Worm (Caenorhabditis elegans) whole organism, L1 larva: ENCODE data around the gene C26F1.1.

Source experiments
- C16A3.4 ChIP-seq: fragments of 150-350 bp; optimal IDR thresholded peaks from 2 replicates; lab custom pipeline; 2014; ENCODE audit warnings: missing biosample characterization, missing genetic modification characterization
- C34B4.2 ChIP-seq: sonication (generic microtip); optimal IDR thresholded peaks from 2 replicates; lab custom pipeline; 2017; ENCODE audit warnings: mild to moderate bottlenecking, missing genetic modification characterization, missing compliant biosample characterization
- Y116A8C.19 ChIP-seq: sonication (generic microtip); optimal IDR thresholded peaks from 2 replicates; lab custom pipeline; 2016; ENCODE audit warnings: missing compliant biosample characterization, missing genetic modification characterization, borderline replicate concordance
- aha-1 ChIP-seq: fragments of 150-350 bp; optimal IDR thresholded peaks from 2 replicates; lab custom pipeline; 2014; ENCODE audit warnings: missing biosample characterization, missing genetic modification characterization
- aly-2 ChIP-seq: fragments of 150-350 bp; optimal IDR thresholded peaks from 2 replicates; lab custom pipeline; 2014; ENCODE audit warnings: missing biosample characterization, missing genetic modification characterization
- ama-1 ChIP-seq: fragments of 150-350 bp; optimal IDR thresholded peaks from 2 replicates; lab custom pipeline; 2014
- blmp-1 ChIP-seq: fragments of 150-350 bp; optimal IDR thresholded peaks from 2 replicates; lab custom pipeline; 2014; ENCODE audit warnings: missing biosample characterization, missing genetic modification characterization
- ceh-8 ChIP-seq: fragments of 200-800 bp; sonication (Bioruptor generic); optimal IDR thresholded peaks from 2 replicates; lab custom pipeline; 2018; ENCODE audit warnings: mild to moderate bottlenecking, missing genetic modification characterization, moderate library complexity, missing compliant biosample characterization
- ces-1 ChIP-seq: fragments of 150-350 bp; optimal IDR thresholded peaks from 2 replicates; lab custom pipeline; 2014; ENCODE audit warnings: missing biosample characterization, missing genetic modification reagents, missing genetic modification characterization
- dpl-1 ChIP-seq, 3 experiments: fragments of 150-350 bp in 2 of 3; sonication (generic microtip) in 1 of 3; optimal IDR thresholded peaks; 2 replicates each; lab custom pipeline; 2014 to 2017; ENCODE audit warnings: missing biosample characterization in 3 of 3, missing genetic modification characterization in 3 of 3, missing genetic modification reagents in 3 of 3
- dsc-1 ChIP-seq: sonication (generic microtip); optimal IDR thresholded peaks from 2 replicates; lab custom pipeline; 2016; ENCODE audit warnings: mild to moderate bottlenecking, missing genetic modification characterization, missing compliant biosample characterization
- egl-27 ChIP-seq, 2 experiments: fragments of 150-350 bp in 1 of 2; sonication (generic microtip); optimal IDR thresholded peaks; 3 replicates each; lab custom pipeline; 2017 to 2018; ENCODE audit warnings: missing biosample characterization in 2 of 2, missing genetic modification characterization in 2 of 2, missing genetic modification reagents in 2 of 2
- elt-3 ChIP-seq, 6 experiments: fragments of 150-350 bp in 1 of 6; sonication (generic microtip); optimal IDR thresholded peaks; 2 replicates each; lab custom pipeline; 2017 to 2018; ENCODE audit warnings: missing biosample characterization in 6 of 6, missing genetic modification characterization in 6 of 6, inconsistent platforms in 1 of 6
- ets-5 ChIP-seq: fragments of 200-800 bp; sonication (Bioruptor generic); IDR thresholded peaks from 2 replicates; pipeline ENCODE4 v1.3.6; 2022; ENCODE audit warnings: missing genetic modification characterization, missing compliant biosample characterization
- fkh-10 ChIP-seq: sonication (generic microtip); optimal IDR thresholded peaks from 2 replicates; lab custom pipeline; 2017; ENCODE audit warnings: missing biosample characterization, missing genetic modification reagents, missing genetic modification characterization
- fkh-4 ChIP-seq: sonication (generic microtip); optimal IDR thresholded peaks from 2 replicates; lab custom pipeline; 2016; ENCODE audit warnings: missing compliant biosample characterization, missing genetic modification characterization, borderline replicate concordance
- isw-1 ChIP-seq: fragments of 200-800 bp; sonication (Bioruptor generic); IDR thresholded peaks from 2 replicates; pipeline ENCODE4 v1.3.6; 2022; ENCODE audit warnings: missing genetic modification characterization, missing compliant biosample characterization
- jun-1 ChIP-seq: fragments of 150-350 bp; optimal IDR thresholded peaks from 2 replicates; lab custom pipeline; 2014; ENCODE audit warnings: missing biosample characterization, missing genetic modification reagents, missing genetic modification characterization
- lin-13 ChIP-seq: fragments of 150-350 bp; optimal IDR thresholded peaks from 2 replicates; lab custom pipeline; 2014; ENCODE audit warnings: missing biosample characterization, missing genetic modification reagents, missing genetic modification characterization
- lin-15B ChIP-seq: fragments of 150-350 bp; sonication (generic microtip); optimal IDR thresholded peaks from 3 replicates; lab custom pipeline; 2014; ENCODE audit warnings: missing biosample characterization, missing genetic modification characterization
- lin-35 ChIP-seq, 2 experiments: fragments of 150-350 bp; optimal IDR thresholded peaks; 2 replicates each; lab custom pipeline; 2014; ENCODE audit warnings: missing biosample characterization in 2 of 2, missing genetic modification characterization in 2 of 2, missing genetic modification reagents in 2 of 2
- lin-39 ChIP-seq: fragments of 150-350 bp; optimal IDR thresholded peaks from 2 replicates; lab custom pipeline; 2014; ENCODE audit warnings: missing biosample characterization, missing genetic modification reagents, missing genetic modification characterization
- lsy-2 ChIP-seq, 2 experiments: fragments of 150-350 bp; optimal IDR thresholded peaks; 2 replicates each; lab custom pipeline; 2014; ENCODE audit warnings: missing biosample characterization in 2 of 2, missing genetic modification characterization in 2 of 2
- mef-2 ChIP-seq: fragments of 150-350 bp; optimal IDR thresholded peaks from 2 replicates; lab custom pipeline; 2014; ENCODE audit warnings: missing biosample characterization, missing genetic modification characterization
- mep-1 ChIP-seq: fragments of 150-350 bp; optimal IDR thresholded peaks from 2 replicates; lab custom pipeline; 2014; ENCODE audit warnings: missing biosample characterization, missing genetic modification characterization
- nhr-11 ChIP-seq: fragments of 150-350 bp; optimal IDR thresholded peaks from 2 replicates; lab custom pipeline; 2014; ENCODE audit warnings: missing biosample characterization, missing genetic modification characterization
- nhr-12 ChIP-seq: sonication (generic microtip); optimal IDR thresholded peaks from 2 replicates; lab custom pipeline; 2017; ENCODE audit warnings: missing biosample characterization, missing genetic modification characterization
- nhr-20 ChIP-seq: sonication (generic microtip); optimal IDR thresholded peaks from 2 replicates; lab custom pipeline; 2016; ENCODE audit warnings: mild to moderate bottlenecking, missing genetic modification characterization, missing compliant biosample characterization
- nhr-237 ChIP-seq: fragments of 150-350 bp; optimal IDR thresholded peaks from 2 replicates; lab custom pipeline; 2014; ENCODE audit warnings: missing biosample characterization, missing genetic modification characterization
- nhr-28 ChIP-seq: fragments of 150-350 bp; optimal IDR thresholded peaks from 2 replicates; lab custom pipeline; 2014; ENCODE audit warnings: missing biosample characterization, missing genetic modification characterization
- nhr-47 ChIP-seq: sonication (generic microtip); optimal IDR thresholded peaks from 2 replicates; lab custom pipeline; 2016; ENCODE audit warnings: mild to moderate bottlenecking, missing genetic modification characterization, moderate library complexity, missing compliant biosample characterization
- nhr-71 ChIP-seq: sonication (generic microtip); optimal IDR thresholded peaks from 2 replicates; lab custom pipeline; 2016; ENCODE audit warnings: mild to moderate bottlenecking, missing genetic modification characterization, moderate library complexity, missing compliant biosample characterization
- nhr-76 ChIP-seq: sonication (generic microtip); optimal IDR thresholded peaks from 2 replicates; lab custom pipeline; 2017; ENCODE audit warnings: missing biosample characterization, missing genetic modification characterization
- nhr-77 ChIP-seq: fragments of 150-350 bp; optimal IDR thresholded peaks from 2 replicates; lab custom pipeline; 2014; ENCODE audit warnings: missing biosample characterization, missing genetic modification characterization
- nhr-85 ChIP-seq: sonication (generic microtip); peaks from one replicate; lab custom pipeline; 2016; ENCODE audit warnings: missing genetic modification characterization, inconsistent platforms, missing compliant biosample characterization
- pag-3 ChIP-seq: sonication (generic microtip); optimal IDR thresholded peaks from 2 replicates; lab custom pipeline; 2017; ENCODE audit warnings: missing genetic modification characterization, mild to moderate bottlenecking, missing compliant biosample characterization, antibody characterized with exemption, borderline replicate concordance; ENCODE audit not compliant: insufficient read depth
- pax-3 ChIP-seq: fragments of 200-800 bp; sonication (Bioruptor generic); optimal IDR thresholded peaks from 2 replicates; lab custom pipeline; 2018; ENCODE audit warnings: mild to moderate bottlenecking, missing genetic modification characterization, moderate library complexity, missing compliant biosample characterization
- pqm-1 ChIP-seq: sonication (generic microtip); optimal IDR thresholded peaks from 3 replicates; lab custom pipeline; 2017; ENCODE audit warnings: missing biosample characterization, missing genetic modification characterization
- rnt-1 ChIP-seq: sonication (generic microtip); optimal IDR thresholded peaks from 2 replicates; lab custom pipeline; 2016; ENCODE audit warnings: mild to moderate bottlenecking, missing genetic modification characterization, moderate library complexity, missing compliant biosample characterization
- skn-1 ChIP-seq: fragments of 150-350 bp; optimal IDR thresholded peaks from 2 replicates; lab custom pipeline; 2014; ENCODE audit warnings: missing biosample characterization, missing genetic modification characterization
- sox-4 ChIP-seq: sonication (generic microtip); optimal IDR thresholded peaks from 2 replicates; lab custom pipeline; 2016; ENCODE audit warnings: missing genetic modification characterization, missing compliant biosample characterization
- sptf-1 ChIP-seq: fragments of 150-350 bp; optimal IDR thresholded peaks from 2 replicates; lab custom pipeline; 2014; ENCODE audit warnings: missing biosample characterization, missing genetic modification characterization
- sup-37 ChIP-seq: fragments of 200-800 bp; sonication (Bioruptor generic); optimal IDR thresholded peaks from 2 replicates; lab custom pipeline; 2018; ENCODE audit warnings: mild to moderate bottlenecking, missing genetic modification characterization, missing compliant biosample characterization
- unc-86 ChIP-seq: sonication (generic microtip); optimal IDR thresholded peaks from 2 replicates; lab custom pipeline; 2016; ENCODE audit warnings: missing genetic modification characterization, missing compliant biosample characterization
- xbp-1 ChIP-seq: sonication (generic microtip); optimal IDR thresholded peaks from 2 replicates; lab custom pipeline; 2016; ENCODE audit warnings: missing genetic modification characterization, missing compliant biosample characterization
- zag-1 ChIP-seq: fragments of 150-350 bp; optimal IDR thresholded peaks from 2 replicates; lab custom pipeline; 2014; ENCODE audit warnings: missing biosample characterization, missing genetic modification characterization
- zip-4 ChIP-seq: fragments of 200-800 bp; sonication (Bioruptor generic); optimal IDR thresholded peaks from 2 replicates; lab custom pipeline; 2018; ENCODE audit warnings: mild to moderate bottlenecking, missing genetic modification characterization, moderate library complexity, missing compliant biosample characterization
- ztf-11 ChIP-seq, 2 experiments: sonication (generic microtip); optimal IDR thresholded peaks; 2 replicates each; lab custom pipeline; 2016 to 2017; ENCODE audit warnings: missing genetic modification characterization in 2 of 2, missing biosample characterization in 1 of 2, missing compliant biosample characterization in 1 of 2

The C26F1.1 gene

ce11 chrV:7776029-7776628 is 9.1 kb upstream of the C26F1.1 start, which contains the start of the genes rpl-39 and rps-30 (continued):
- TF ChIP-seq lin-15B (tag; lab: Kevin White, UChicago) (peak; percentile 79), xbp-1 (tag; lab: Kevin White, UChicago) (peak; percentile 82), isw-1 (GFP tag; lab: Robert Waterston, UW) (peak; percentile 87), pqm-1 (tag; lab: Kevin White, UChicago) (no peak), elt-3 (tag; optimal IDR thresholded peaks at IDR 0.05; lab: Kevin White, UChicago) (peak in 5 of 6 experiments; percentile 23 to 82 (median 61)), jun-1 (tag; lab: Kevin White, UChicago) (peak; percentile 69), nhr-77 (tag; lab: Kevin White, UChicago) (peak; percentile 62), C16A3.4 (tag; lab: Kevin White, UChicago) (peak; percentile 84), nhr-237 (peak; percentile 17), ama-1 (lab: Kevin White, UChicago) (peak; percentile 39), pax-3 (tag; lab: Kevin White, UChicago) (peak; percentile 54), aha-1 (tag; lab: Kevin White, UChicago) (peak; percentile 24), C34B4.2 (tag; lab: Kevin White, UChicago) (no peak), ztf-11 (tag; optimal IDR thresholded peaks at IDR 0.05; lab: Kevin White, UChicago) (no peak), lin-35 (GFP tag; optimal IDR thresholded peaks at IDR 0.05; lab: Kevin White, UChicago) (peak; percentile 82 to 90), lin-39 (peak; percentile 39), aly-2 (tag; lab: Kevin White, UChicago) (peak; percentile 45), zip-4 (GFP tag; lab: Kevin White, UChicago) (no peak), dsc-1 (tag; lab: Kevin White, UChicago) (peak; percentile 54), Y116A8C.19 (no peak), fkh-4 (tag; lab: Kevin White, UChicago) (peak; percentile 17), ceh-8 (GFP tag; lab: Kevin White, UChicago) (no peak), dpl-1 (GFP tag; optimal IDR thresholded peaks at IDR 0.05; lab: Kevin White, UChicago) (peak; percentile 77 to 80 (median 78)), nhr-76 (tag; lab: Kevin White, UChicago) (no peak), ets-5 (no peak), egl-27 (tag; optimal IDR thresholded peaks at IDR 0.05; lab: Kevin White, UChicago) (no peak), blmp-1 (tag; lab: Kevin White, UChicago) (peak; percentile 71), sptf-1 (tag; lab: Kevin White, UChicago) (no peak), rnt-1 (tag; lab: Kevin White, UChicago) (peak; percentile 86), nhr-12 (tag; lab: Kevin White, UChicago) (no peak), nhr-71 (tag; lab: Kevin White, UChicago) (peak; percentile 91), sup-37 (GFP tag; lab: Kevin White, UChicago) (peak; percentile 11)

ce11 chrV:7777098-7777497 is 8.1 kb upstream of the C26F1.1 start, which contains the start of gene C26F1.3:
Gene C26F1.3, plus strand, starts transcription at chrV:7777300.
- no peak for TF ChIP-seq ztf-11 (tag; optimal IDR thresholded peaks at IDR 0.05; lab: Kevin White, UChicago)
- TF ChIP-seq nhr-85 (tag; lab: Kevin White, UChicago) = peak; percentile 15

- TF ChIP-seq blmp-1 (tag; lab: Kevin White, UChicago) (no peak), skn-1 (tag; lab: Kevin White, UChicago) (no peak), nhr-11 (tag; lab: Kevin White, UChicago) (no peak), pqm-1 (tag; lab: Kevin White, UChicago) (no peak), nhr-77 (tag; lab: Kevin White, UChicago) (no peak), lsy-2 (tag; optimal IDR thresholded peaks at IDR 0.05; lab: Kevin White, UChicago) (no peak), zag-1 (tag; lab: Kevin White, UChicago) (no peak), unc-86 (tag; lab: Kevin White, UChicago) (no peak), mep-1 (tag; lab: Kevin White, UChicago) (no peak), nhr-28 (tag; lab: Kevin White, UChicago) (no peak), fkh-10 (no peak), nhr-20 (tag; lab: Kevin White, UChicago) (no peak), xbp-1 (tag; lab: Kevin White, UChicago) (no peak), nhr-47 (tag; lab: Kevin White, UChicago) (no peak), nhr-85 (tag; lab: Kevin White, UChicago) (no peak), sox-4 (tag; lab: Kevin White, UChicago) (no peak), ces-1 (GFP tag; lab: Kevin White, UChicago) (no peak), mef-2 (no peak), lin-13 (GFP tag; lab: Kevin White, UChicago) (no peak), pag-3 (no peak)
Observed at ce11 chrV:7778999-7779398, 6.2 kb upstream of the C26F1.1 start.
